Fruit fly (Drosophila melanogaster) whole organism, embryonic: ENCODE data around the gene Pdi.

Experiments
- CG11695 ChIP-seq: fragments of 200-800 bp; sonication (Bioruptor generic); IDR thresholded peaks from 3 replicates; pipeline ENCODE4 v1.3.6; 2022; ENCODE audit warnings: missing biosample characterization, missing genetic modification characterization
- CG13624 ChIP-seq: fragments of 200-800 bp; sonication (Bioruptor generic); optimal IDR thresholded peaks from 2 replicates; lab custom pipeline; 2016; ENCODE audit warnings: missing biosample characterization, missing genetic modification characterization
- CG15514 ChIP-seq: fragments of 200-800 bp; sonication (Bioruptor generic); optimal IDR thresholded peaks from 3 replicates; lab custom pipeline; 2017; ENCODE audit warnings: missing biosample characterization, missing genetic modification characterization, mild to moderate bottlenecking, moderate library complexity, missing genetic modification reagents
- CG1603 ChIP-seq: fragments of 200-800 bp; sonication (Bioruptor generic); optimal IDR thresholded peaks from 2 replicates; lab custom pipeline; 2019; ENCODE audit warnings: missing biosample characterization, mild to moderate bottlenecking, missing genetic modification characterization, moderate library complexity
- CG1647 ChIP-seq: fragments of 200-800 bp; sonication (Bioruptor generic); optimal IDR thresholded peaks from 3 replicates; lab custom pipeline; 2016; ENCODE audit warnings: missing biosample characterization, missing genetic modification characterization
- CG2199 ChIP-seq: fragments of 200-800 bp; sonication (Bioruptor generic); IDR thresholded peaks from 3 replicates; pipeline ENCODE4 v1.3.6; 2022; ENCODE audit warnings: missing biosample characterization, missing genetic modification characterization
- CG2875 ChIP-seq: fragments of 200-800 bp; sonication (Bioruptor generic); optimal IDR thresholded peaks from 2 replicates; lab custom pipeline; 2017; ENCODE audit warnings: missing biosample characterization, mild to moderate bottlenecking, missing genetic modification characterization, missing genetic modification reagents
- CG30431 ChIP-seq: fragments of 200-800 bp; sonication (Bioruptor generic); optimal IDR thresholded peaks from 2 replicates; lab custom pipeline; 2017; ENCODE audit warnings: missing biosample characterization, missing genetic modification characterization
- CG31365 ChIP-seq: fragments of 200-800 bp; sonication (Bioruptor generic); optimal IDR thresholded peaks from 2 replicates; lab custom pipeline; 2018; ENCODE audit warnings: missing biosample characterization, mild to moderate bottlenecking, missing genetic modification characterization
- CG34422 ChIP-seq: fragments of 200-800 bp; sonication (Bioruptor generic); IDR thresholded peaks from 3 replicates; pipeline ENCODE4 v1.3.6; 2022; ENCODE audit warnings: missing biosample characterization, missing genetic modification characterization
- CG6272 ChIP-seq: fragments of 200-800 bp; sonication (Bioruptor generic); IDR thresholded peaks from 2 replicates; pipeline ENCODE4 v1.3.6; 2022; ENCODE audit warnings: missing biosample characterization, missing genetic modification characterization
- CG6654 ChIP-seq: fragments of 200-800 bp; sonication (Bioruptor generic); optimal IDR thresholded peaks from 2 replicates; lab custom pipeline; 2017; ENCODE audit warnings: missing biosample characterization, mild to moderate bottlenecking, missing genetic modification characterization
- CG6791 ChIP-seq: fragments of 200-800 bp; sonication (Bioruptor generic); IDR thresholded peaks from 3 replicates; pipeline ENCODE4 v1.3.6; 2022; ENCODE audit warnings: missing biosample characterization, missing genetic modification characterization; ENCODE audit not compliant: partially characterized antibody
- CG8290 ChIP-seq, 3 experiments: fragments of 200-800 bp; sonication (Bioruptor generic); optimal IDR thresholded peaks; 2 replicates each; lab custom pipeline; 2016 to 2019; ENCODE audit warnings: missing biosample characterization in 3 of 3, missing genetic modification characterization in 3 of 3, mild to moderate bottlenecking in 2 of 3, moderate library complexity in 1 of 3
- CG9609 ChIP-seq: fragments of 200-800 bp; sonication (Bioruptor generic); optimal IDR thresholded peaks from 3 replicates; lab custom pipeline; 2016; ENCODE audit warnings: missing biosample characterization, missing genetic modification characterization
- CTCF ChIP-seq: fragments of 200-800 bp; sonication (Bioruptor generic); optimal IDR thresholded peaks from 2 replicates; lab custom pipeline; 2017; ENCODE audit warnings: missing biosample characterization, mild to moderate bottlenecking, missing genetic modification characterization, moderate library complexity
- Drgx ChIP-seq: fragments of 200-800 bp; sonication (Bioruptor generic); IDR thresholded peaks from 2 replicates; pipeline ENCODE4 v1.3.6; 2022; ENCODE audit warnings: missing biosample characterization, missing genetic modification characterization
- Hr78 ChIP-seq, 2 experiments: fragments of 200-800 bp in 1 of 2; fragments of >200 bp in 1 of 2; sonication (Bioruptor generic) in 1 of 2; optimal IDR thresholded peaks; 2 replicates each; lab custom pipeline; 2017 to 2019; ENCODE audit warnings: missing biosample characterization in 2 of 2, missing genetic modification characterization in 2 of 2, mild to moderate bottlenecking in 1 of 2, moderate library complexity in 1 of 2
- Lhr ChIP-seq: fragments of 200-800 bp; sonication (Bioruptor generic); optimal IDR thresholded peaks from 3 replicates; lab custom pipeline; 2017; ENCODE audit warnings: mild to moderate bottlenecking, missing biosample characterization, missing genetic modification reagents, missing genetic modification characterization
- Lpt ChIP-seq: fragments of >200 bp; optimal IDR thresholded peaks from 2 replicates; lab custom pipeline; 2018; ENCODE audit warnings: missing biosample characterization, missing genetic modification characterization
- MBD-R2 ChIP-seq: fragments of 200-800 bp; sonication (Bioruptor generic); IDR thresholded peaks from 2 replicates; pipeline ENCODE4 v1.3.6; 2022; ENCODE audit warnings: missing biosample characterization, missing genetic modification characterization
- Med ChIP-seq: fragments of 200-800 bp; sonication (Bioruptor generic); peaks from one replicate; lab custom pipeline; 2016; ENCODE audit warnings: missing biosample characterization, missing genetic modification characterization, mild to moderate bottlenecking, inconsistent platforms, moderate library complexity
- NFAT ChIP-seq: fragments of 200-800 bp; sonication (Bioruptor generic); IDR thresholded peaks from 2 replicates; pipeline ENCODE4 v1.3.6; 2022; ENCODE audit warnings: missing biosample characterization, missing genetic modification characterization
- Opbp ChIP-seq: fragments of 200-800 bp; sonication (Bioruptor generic); IDR thresholded peaks from 3 replicates; pipeline ENCODE4 v1.3.6; 2022; ENCODE audit warnings: missing biosample characterization, missing genetic modification characterization; ENCODE audit not compliant: partially characterized antibody
- Ptx1 ChIP-seq: fragments of 200-800 bp; sonication (Bioruptor generic); IDR thresholded peaks from 2 replicates; pipeline ENCODE4 v1.3.6; 2022; ENCODE audit warnings: missing biosample characterization, missing genetic modification characterization
- Sin3A ChIP-seq: fragments of >200 bp; optimal IDR thresholded peaks from 2 replicates; lab custom pipeline; 2018
- YL-1 ChIP-seq: fragments of 200-800 bp; sonication (Bioruptor generic); optimal IDR thresholded peaks from 3 replicates; lab custom pipeline; 2017; ENCODE audit warnings: missing biosample characterization, mild to moderate bottlenecking, missing genetic modification characterization
- al ChIP-seq: fragments of 200-800 bp; sonication (Bioruptor generic); IDR thresholded peaks from 2 replicates; pipeline ENCODE4 v1.3.6; 2022; ENCODE audit warnings: missing biosample characterization, missing genetic modification characterization
- btn ChIP-seq: fragments of 200-800 bp; sonication (Bioruptor generic); optimal IDR thresholded peaks from 2 replicates; lab custom pipeline; 2016; ENCODE audit warnings: missing biosample characterization, missing genetic modification characterization
- cg ChIP-seq: fragments of 200-800 bp; sonication (Bioruptor generic); optimal IDR thresholded peaks from 3 replicates; lab custom pipeline; 2019; ENCODE audit warnings: missing biosample characterization, mild to moderate bottlenecking, missing genetic modification characterization, moderate library complexity
- chm ChIP-seq: fragments of 200-800 bp; sonication (Bioruptor generic); IDR thresholded peaks from 2 replicates; pipeline ENCODE4 v1.3.6; 2022; ENCODE audit warnings: missing biosample characterization, missing genetic modification characterization
- gcm ChIP-seq: fragments of 200-800 bp; sonication (Bioruptor generic); optimal IDR thresholded peaks from 2 replicates; lab custom pipeline; 2019; ENCODE audit warnings: missing biosample characterization, mild to moderate bottlenecking, missing genetic modification characterization, moderate library complexity
- gfzf ChIP-seq: fragments of 200-800 bp; sonication (Bioruptor generic); optimal IDR thresholded peaks from 2 replicates; lab custom pipeline; 2016; ENCODE audit warnings: missing biosample characterization, mild to moderate bottlenecking, missing genetic modification characterization, moderate library complexity
- jigr1 ChIP-seq: fragments of 200-800 bp; sonication (Bioruptor generic); IDR thresholded peaks from 3 replicates; pipeline ENCODE4 v1.3.6; 2022; ENCODE audit warnings: missing biosample characterization, missing genetic modification characterization
- jumu ChIP-seq: fragments of 200-800 bp; sonication (Bioruptor generic); optimal IDR thresholded peaks from 3 replicates; lab custom pipeline; 2016; ENCODE audit warnings: missing biosample characterization, missing genetic modification characterization
- kni ChIP-seq: fragments of 200-800 bp; sonication (Bioruptor generic); optimal IDR thresholded peaks from 3 replicates; lab custom pipeline; 2017; ENCODE audit warnings: mild to moderate bottlenecking, missing biosample characterization, missing genetic modification reagents, missing genetic modification characterization
- lmd ChIP-seq: fragments of 200-800 bp; sonication (Bioruptor generic); IDR thresholded peaks from 2 replicates; pipeline ENCODE4 v1.3.6; 2022; ENCODE audit warnings: missing biosample characterization, missing genetic modification characterization
- lov ChIP-seq, 2 experiments: fragments of 200-800 bp in 1 of 2; fragments of >200 bp in 1 of 2; sonication (Bioruptor generic) in 1 of 2; IDR thresholded peaks in 1 of 2; optimal IDR thresholded peaks in 1 of 2; 2 replicates in 1 of 2; 3 replicates in 1 of 2; pipeline versions ENCODE4 v1.3.6 to Lab custom; 2017 to 2022; ENCODE audit warnings: missing biosample characterization in 1 of 2, missing genetic modification characterization in 1 of 2
- odd ChIP-seq: fragments of 200-800 bp; sonication (Bioruptor generic); optimal IDR thresholded peaks from 2 replicates; lab custom pipeline; 2017; ENCODE audit warnings: missing biosample characterization, mild to moderate bottlenecking, missing genetic modification characterization
- onecut ChIP-seq: fragments of 200-800 bp; sonication (Bioruptor generic); IDR thresholded peaks from 2 replicates; pipeline ENCODE4 v1.3.6; 2022; ENCODE audit warnings: missing biosample characterization, missing genetic modification characterization
- sens ChIP-seq: fragments of 200-800 bp; sonication (Bioruptor generic); peaks from one replicate; lab custom pipeline; 2016; ENCODE audit warnings: missing biosample characterization, missing genetic modification characterization
- sima ChIP-seq: fragments of 200-800 bp; sonication (Bioruptor generic); optimal IDR thresholded peaks from 2 replicates; lab custom pipeline; 2016; ENCODE audit warnings: missing biosample characterization, missing genetic modification characterization
- sisA ChIP-seq: fragments of 200-800 bp; sonication (Bioruptor generic); IDR thresholded peaks from 2 replicates; pipeline ENCODE4 v1.3.6; 2022; ENCODE audit warnings: missing biosample characterization, missing genetic modification characterization
- twi ChIP-seq: fragments of 200-800 bp; optimal IDR thresholded peaks from 2 replicates; lab custom pipeline; 2019; ENCODE audit warnings: missing biosample characterization, mild to moderate bottlenecking, missing genetic modification characterization, moderate library complexity
- tx ChIP-seq: fragments of 200-800 bp; sonication (Bioruptor generic); optimal IDR thresholded peaks from 2 replicates; lab custom pipeline; 2016; ENCODE audit warnings: missing biosample characterization, missing genetic modification characterization
- unpg ChIP-seq: fragments of 200-800 bp; sonication (Bioruptor generic); optimal IDR thresholded peaks from 3 replicates; lab custom pipeline; 2018; ENCODE audit warnings: missing biosample characterization, mild to moderate bottlenecking, missing genetic modification characterization, moderate library complexity
- wdn ChIP-seq: fragments of 200-800 bp; sonication (Bioruptor generic); IDR thresholded peaks from 2 replicates; pipeline ENCODE4 v1.3.6; 2022; ENCODE audit warnings: missing biosample characterization, missing genetic modification characterization
- yki ChIP-seq: fragments of >200 bp; optimal IDR thresholded peaks from 3 replicates; lab custom pipeline; 2018

Gene Pdi

DNA sequence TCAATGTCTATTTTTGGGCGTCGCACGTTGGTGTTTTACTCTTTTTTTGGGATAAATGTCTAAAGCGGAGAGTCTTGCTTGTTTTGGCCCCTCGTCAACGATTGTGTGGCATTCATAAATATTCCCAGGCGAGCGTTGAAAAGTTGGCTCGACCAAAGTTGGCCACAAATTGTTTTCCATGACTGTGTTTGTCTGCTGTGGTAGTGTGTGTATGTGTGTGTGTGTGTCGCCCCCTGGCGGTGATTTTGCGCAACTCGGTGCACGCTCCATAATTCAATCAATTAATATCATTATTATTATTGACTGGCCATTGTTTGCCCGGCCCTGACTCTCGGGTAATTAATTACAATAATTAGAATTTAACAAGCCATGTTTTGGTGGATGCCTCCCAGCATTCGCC, 36.0 kb upstream of the Pdi start (continued):
- TF ChIP-seq jigr1 (GFP tag; lab: Robert Waterston, UW) = no peak
- TF ChIP-seq Ptx1 (GFP tag; lab: Robert Waterston, UW) = 0 out of 2 replicates have a peak, but pooled peaks have one; percentile 13
- TF ChIP-seq YL-1 = no peak
- TF ChIP-seq btn (GFP tag; lab: Kevin White, UChicago) = no peak
- TF ChIP-seq onecut = 0 out of 2 replicates have a peak, but pooled peaks have one; percentile 17
- peak; percentile 78 for TF ChIP-seq Med (GFP tag; lab: Kevin White, UChicago)
- 0 out of 2 replicates have a peak, but pooled peaks have one; percentile 21 for TF ChIP-seq chm (GFP tag; lab: Robert Waterston, UW)
- peak; percentile 63 for TF ChIP-seq cg (GFP tag; lab: Kevin White, UChicago)
- no peak for TF ChIP-seq CG11695
- TF ChIP-seq MBD-R2 (GFP tag; lab: Robert Waterston, UW) = no peak
- TF ChIP-seq CG2875 (GFP tag; lab: Kevin White, UChicago) = no peak
- TF ChIP-seq CG6654 (GFP tag; lab: Kevin White, UChicago) = no peak
- no peak for TF ChIP-seq Lpt (GFP tag; lab: Kevin White, UChicago)
- no peak for TF ChIP-seq CG15514 (GFP tag; lab: Kevin White, UChicago)
- 0 out of 2 replicates have a peak, but pooled peaks have one; percentile 40 for TF ChIP-seq wdn
- TF ChIP-seq CG2199 (GFP tag; lab: Robert Waterston, UW) = 0 out of 3 replicates have a peak, but pooled peaks have one; percentile 26
- no peak for TF ChIP-seq gfzf (GFP tag; lab: Kevin White, UChicago)
- no peak for TF ChIP-seq tx
- no peak for TF ChIP-seq yki
- TF ChIP-seq sens = peak; percentile 42
- no peak for TF ChIP-seq CG1647 (GFP tag; lab: Kevin White, UChicago)
- no peak for TF ChIP-seq sima (GFP tag; lab: Kevin White, UChicago)
- no peak for TF ChIP-seq Lhr
- no peak for TF ChIP-seq jumu (GFP tag; lab: Kevin White, UChicago)
- TF ChIP-seq al (GFP tag; lab: Robert Waterston, UW) = no peak
- no peak for TF ChIP-seq CG34422 (GFP tag; lab: Robert Waterston, UW)
- no peak for TF ChIP-seq CG13624 (GFP tag; lab: Kevin White, UChicago)
- no peak for TF ChIP-seq CG6272 (GFP tag; lab: Robert Waterston, UW)
- no peak for TF ChIP-seq Drgx (GFP tag; lab: Robert Waterston, UW)
- TF ChIP-seq lmd (GFP tag; lab: Robert Waterston, UW) = 0 out of 2 replicates have a peak, but pooled peaks have one; percentile 7
- no peak for TF ChIP-seq unpg (GFP tag; lab: Kevin White, UChicago)
- no peak for TF ChIP-seq odd
- 0 out of 3 replicates have a peak, but pooled peaks have one; percentile 42 for TF ChIP-seq CG6791 (GFP tag; lab: Robert Waterston, UW)
- 0 out of 3 replicates have a peak, but pooled peaks have one; percentile 24 for TF ChIP-seq Opbp (GFP tag; lab: Robert Waterston, UW)
- no peak for TF ChIP-seq Sin3A (lab: Kevin White, UChicago)
- TF ChIP-seq twi = no peak
- TF ChIP-seq sisA (GFP tag; lab: Robert Waterston, UW) = no peak
- no peak for TF ChIP-seq Hr78 (GFP tag; optimal IDR thresholded peaks at IDR 0.05; lab: Kevin White, UChicago)
- peak; percentile 11 for TF ChIP-seq CG1603 (tag; lab: Kevin White, UChicago)
- TF ChIP-seq CG31365 (tag; lab: Kevin White, UChicago) = no peak
- peak; percentile 3 for TF ChIP-seq CG30431 (GFP tag; lab: Kevin White, UChicago)
- no peak for TF ChIP-seq gcm (GFP tag; lab: Kevin White, UChicago)
- TF ChIP-seq lov (optimal IDR thresholded peaks at IDR 0.05; lab: Kevin White, UChicago) = no peak
- TF ChIP-seq lov (GFP tag; IDR thresholded peaks at IDR 0.05; lab: Robert Waterston, UW) = no peak
- no peak for TF ChIP-seq CG9609 (GFP tag; lab: Kevin White, UChicago)
- peak; percentile 42 for TF ChIP-seq kni
- TF ChIP-seq CG8290 (GFP tag; optimal IDR thresholded peaks at IDR 0.05; lab: Kevin White, UChicago) = no peak
- TF ChIP-seq CG8290 (tag; optimal IDR thresholded peaks at IDR 0.05; lab: Kevin White, UChicago) = peak in 1 of 2 experiments; percentile 26
- TF ChIP-seq CTCF (GFP tag; lab: Kevin White, UChicago) = peak; percentile 89
- no peak for TF ChIP-seq NFAT (GFP tag; lab: Robert Waterston, UW)
